Fruit fly (Drosophila melanogaster) Kc167 (cell line): Measurements from ENCODE around the gene kkv.

Experiments
- h ChIP-seq: fragments of >200 bp; optimal IDR thresholded peaks from 3 replicates; lab custom pipeline; 2018; ENCODE audit warnings: missing external identifiers
- insv ChIP-seq: fragments of >200 bp; optimal IDR thresholded peaks from 3 replicates; lab custom pipeline; 2018; ENCODE audit warnings: missing external identifiers
- psq ChIP-seq: fragments of >200 bp; optimal IDR thresholded peaks from 2 replicates; lab custom pipeline; 2017; ENCODE audit warnings: missing external identifiers
- ttk ChIP-seq: sonication (Bioruptor generic); optimal IDR thresholded peaks from 2 replicates; lab custom pipeline; 2017; ENCODE audit warnings: missing external identifiers

DNA sequence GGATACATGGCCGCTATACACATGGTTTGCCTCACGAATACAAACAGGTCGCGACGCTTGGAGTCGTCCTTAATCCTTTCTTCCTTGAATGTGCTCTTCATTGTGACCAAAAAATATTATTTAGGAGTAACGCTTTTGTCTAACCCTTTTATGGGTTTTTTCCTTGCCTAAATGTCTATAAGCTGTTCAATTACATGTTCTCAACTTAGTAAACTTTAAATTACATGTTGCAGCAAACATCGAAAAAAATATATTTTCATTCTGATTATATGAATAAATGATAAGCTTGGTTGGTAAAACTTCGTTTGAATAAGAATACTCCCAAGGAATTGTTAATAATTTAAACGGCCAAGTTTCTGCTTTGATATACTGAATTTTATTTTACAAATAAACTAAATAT lies 6.4 kb upstream of the kkv start, which contains the start of gene Or83a:
- no peak for TF ChIP-seq psq (lab: Kevin White, UChicago)
- no peak for TF ChIP-seq ttk (lab: Kevin White, UChicago)
- no peak for TF ChIP-seq insv (lab: Kevin White, UChicago)
- no peak for TF ChIP-seq h (lab: Kevin White, UChicago)
